Fruit fly (Drosophila melanogaster) whole organism, wandering third instar larva: ENCODE measurements around the gene sisA.

Source experiments
- CG32264 ChIP-seq: fragments of 200-800 bp; sonication (Bioruptor generic); optimal IDR thresholded peaks from 2 replicates; lab custom pipeline; 2016; ENCODE audit warnings: missing biosample characterization, missing genetic modification characterization
- OdsH ChIP-seq: fragments of 200-800 bp; sonication (Bioruptor generic); optimal IDR thresholded peaks from 2 replicates; lab custom pipeline; 2016; ENCODE audit warnings: missing biosample characterization, mild to moderate bottlenecking, missing genetic modification characterization
- Rel ChIP-seq, 2 experiments: fragments of 200-800 bp; sonication (Bioruptor generic) in 1 of 2; optimal IDR thresholded peaks; 2 replicates in 1 of 2; 3 replicates in 1 of 2; lab custom pipeline; 2016 to 2019; ENCODE audit warnings: mild to moderate bottlenecking in 2 of 2, missing biosample characterization in 2 of 2, missing genetic modification characterization in 2 of 2, moderate library complexity in 1 of 2
- br ChIP-seq: fragments of 200-800 bp; sonication (Bioruptor generic); optimal IDR thresholded peaks from 2 replicates; lab custom pipeline; 2016; ENCODE audit warnings: missing biosample characterization, missing genetic modification characterization
- fru ChIP-seq: fragments of 200-800 bp; sonication (Bioruptor generic); optimal IDR thresholded peaks from 3 replicates; lab custom pipeline; 2016; ENCODE audit warnings: missing biosample characterization, mild to moderate bottlenecking, missing genetic modification characterization
- jim ChIP-seq: fragments of 175-275, 200-325 bp; sonication (Bioruptor generic); optimal IDR thresholded peaks from 2 replicates; lab custom pipeline; 2016; ENCODE audit warnings: missing biosample characterization, mild to moderate bottlenecking, missing genetic modification characterization
- pan ChIP-seq: fragments of >200 bp; optimal IDR thresholded peaks from 2 replicates; lab custom pipeline; 2017
- psq ChIP-seq: fragments of 200-800 bp; sonication (Bioruptor generic); optimal IDR thresholded peaks from 3 replicates; lab custom pipeline; 2017; ENCODE audit warnings: missing biosample characterization, mild to moderate bottlenecking, missing genetic modification characterization, moderate library complexity
- rgr ChIP-seq: fragments of 200-800 bp; sonication (Bioruptor generic); optimal IDR thresholded peaks from 3 replicates; lab custom pipeline; 2016; ENCODE audit warnings: missing biosample characterization, mild to moderate bottlenecking, missing genetic modification characterization
- sv ChIP-seq: fragments of 200-800 bp; sonication (Bioruptor generic); optimal IDR thresholded peaks from 3 replicates; lab custom pipeline; 2016; ENCODE audit warnings: missing biosample characterization, missing genetic modification characterization
- usp ChIP-seq: fragments of >200 bp; optimal IDR thresholded peaks from 2 replicates; lab custom pipeline; 2017; ENCODE audit warnings: missing biosample characterization, missing genetic modification characterization

DNA sequence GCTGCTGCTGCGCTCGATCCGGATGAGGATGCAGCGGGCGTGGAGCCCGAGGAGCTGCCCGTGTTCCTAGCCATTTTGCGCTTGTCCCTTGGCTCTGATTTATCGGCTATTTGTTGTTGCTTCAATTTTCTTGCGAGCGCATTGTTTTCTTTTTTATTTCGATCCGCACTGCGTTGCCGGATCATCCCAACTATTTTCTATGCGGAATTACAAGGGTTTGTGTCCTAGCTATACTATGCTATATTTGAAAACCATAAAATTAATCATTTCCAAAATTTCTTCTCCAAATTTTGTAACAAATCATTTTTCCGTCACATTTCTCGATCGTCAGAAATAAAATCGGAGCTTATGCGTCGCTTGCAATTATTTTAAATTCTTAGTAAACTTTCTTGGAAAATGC, 25.7 kb upstream of the sisA start, which contains the start of the genes GCS1 and CG11756:
- TF ChIP-seq br (GFP tag; lab: Kevin White, UChicago) (no peak), CG32264 (GFP tag; lab: Kevin White, UChicago) (no peak), usp (GFP tag; lab: Kevin White, UChicago) (no peak), pan (no peak), sv (no peak), fru (GFP tag; lab: Kevin White, UChicago) (no peak), OdsH (GFP tag; lab: Kevin White, UChicago) (no peak), jim (GFP tag; lab: Kevin White, UChicago) (no peak), Rel (GFP tag; optimal IDR thresholded peaks at IDR 0.05; lab: Kevin White, UChicago) (no peak), Rel (tag; optimal IDR thresholded peaks at IDR 0.05; lab: Kevin White, UChicago) (no peak), psq (GFP tag; lab: Kevin White, UChicago) (peak; percentile 2), rgr (GFP tag; lab: Kevin White, UChicago) (no peak)
